Fruit fly (Drosophila melanogaster) whole organism, embryonic: ENCODE data around the gene RfC4.

Experiments
- CG10321 ChIP-seq: fragments of 200-800 bp; sonication (Bioruptor generic); IDR thresholded peaks from 2 replicates; pipeline ENCODE4 v1.3.6; 2022; ENCODE audit warnings: missing biosample characterization, missing genetic modification characterization
- CG12071 ChIP-seq: fragments of 200-800 bp; sonication (Bioruptor generic); optimal IDR thresholded peaks from 3 replicates; lab custom pipeline; 2018; ENCODE audit warnings: missing biosample characterization, mild to moderate bottlenecking, missing genetic modification characterization
- CG12659 ChIP-seq: fragments of 200-800 bp; sonication (Bioruptor generic); optimal IDR thresholded peaks from 3 replicates; lab custom pipeline; 2017; ENCODE audit warnings: mild to moderate bottlenecking, missing biosample characterization, missing genetic modification reagents, missing genetic modification characterization
- CG13123 ChIP-seq: fragments of 200-800 bp; sonication (Bioruptor generic); optimal IDR thresholded peaks from 2 replicates; lab custom pipeline; 2016; ENCODE audit warnings: missing biosample characterization, missing genetic modification characterization
- CG14710 ChIP-seq: fragments of 200-800 bp; sonication (Bioruptor generic); optimal IDR thresholded peaks from 3 replicates; lab custom pipeline; 2019; ENCODE audit warnings: missing biosample characterization, mild to moderate bottlenecking, missing genetic modification characterization, moderate library complexity
- CG15011 ChIP-seq: fragments of 200-800 bp; sonication (Bioruptor generic); optimal IDR thresholded peaks from 3 replicates; lab custom pipeline; 2018; ENCODE audit warnings: missing biosample characterization, mild to moderate bottlenecking, missing genetic modification characterization
- CG15601 ChIP-seq: fragments of 200-800 bp; sonication (Bioruptor generic); optimal IDR thresholded peaks from 3 replicates; lab custom pipeline; 2019; ENCODE audit warnings: missing biosample characterization, mild to moderate bottlenecking, missing genetic modification characterization, moderate library complexity
- CG16863 ChIP-seq: fragments of 200-800 bp; sonication (Bioruptor generic); optimal IDR thresholded peaks from 3 replicates; lab custom pipeline; 2016; ENCODE audit warnings: missing biosample characterization, missing genetic modification characterization
- CG18599 ChIP-seq: fragments of 200-800 bp; sonication (Bioruptor generic); optimal IDR thresholded peaks from 3 replicates; lab custom pipeline; 2017; ENCODE audit warnings: missing biosample characterization, missing genetic modification characterization, mild to moderate bottlenecking, moderate library complexity, missing genetic modification reagents
- CG2199 ChIP-seq: fragments of 200-800 bp; sonication (Bioruptor generic); IDR thresholded peaks from 3 replicates; pipeline ENCODE4 v1.3.6; 2022; ENCODE audit warnings: missing biosample characterization, missing genetic modification characterization
- CG31224 ChIP-seq: fragments of 200-800 bp; sonication (Bioruptor generic); IDR thresholded peaks from 2 replicates; pipeline ENCODE4 v1.3.6; 2022; ENCODE audit warnings: missing biosample characterization, missing genetic modification characterization
- CG31365 ChIP-seq: fragments of 200-800 bp; sonication (Bioruptor generic); optimal IDR thresholded peaks from 2 replicates; lab custom pipeline; 2018; ENCODE audit warnings: missing biosample characterization, mild to moderate bottlenecking, missing genetic modification characterization
- CG4617 ChIP-seq: fragments of 200-800 bp; sonication (Bioruptor generic); optimal IDR thresholded peaks from 3 replicates; lab custom pipeline; 2016; ENCODE audit warnings: missing biosample characterization, missing genetic modification characterization, borderline replicate concordance
- CG6175 ChIP-seq: fragments of 200-800 bp; sonication (Bioruptor generic); IDR thresholded peaks from 3 replicates; pipeline ENCODE4 v1.3.6; 2022; ENCODE audit warnings: missing biosample characterization, missing genetic modification characterization
- CG6791 ChIP-seq: fragments of 200-800 bp; sonication (Bioruptor generic); IDR thresholded peaks from 3 replicates; pipeline ENCODE4 v1.3.6; 2022; ENCODE audit warnings: missing biosample characterization, missing genetic modification characterization; ENCODE audit not compliant: partially characterized antibody
- CG7839 ChIP-seq: fragments of 200-800 bp; sonication (Bioruptor generic); optimal IDR thresholded peaks from 3 replicates; lab custom pipeline; 2018; ENCODE audit warnings: missing biosample characterization, mild to moderate bottlenecking, missing genetic modification characterization, moderate library complexity
- CG8290 ChIP-seq, 3 experiments: fragments of 200-800 bp; sonication (Bioruptor generic); optimal IDR thresholded peaks; 2 replicates each; lab custom pipeline; 2016 to 2019; ENCODE audit warnings: missing biosample characterization in 3 of 3, missing genetic modification characterization in 3 of 3, mild to moderate bottlenecking in 2 of 3, moderate library complexity in 1 of 3
- CG9437 ChIP-seq: fragments of 200-800 bp; sonication (Bioruptor generic); optimal IDR thresholded peaks from 2 replicates; lab custom pipeline; 2018; ENCODE audit warnings: missing biosample characterization, mild to moderate bottlenecking, missing genetic modification characterization
- Dbx ChIP-seq: fragments of 200-800 bp; sonication (Bioruptor generic); IDR thresholded peaks from 3 replicates; pipeline ENCODE4 v1.3.6; 2022; ENCODE audit warnings: missing biosample characterization, missing genetic modification characterization
- Dip2 ChIP-seq: fragments of 200-800 bp; sonication (Bioruptor generic); IDR thresholded peaks from 2 replicates; pipeline ENCODE4 v1.3.6; 2022; ENCODE audit warnings: missing biosample characterization, missing genetic modification characterization
- Dp ChIP-seq: fragments of 200-800 bp; sonication (Bioruptor generic); optimal IDR thresholded peaks from 2 replicates; lab custom pipeline; 2018; ENCODE audit warnings: missing biosample characterization, mild to moderate bottlenecking, missing genetic modification characterization, moderate library complexity
- Eip74EF ChIP-seq, 2 experiments: fragments of 200-800 bp in 1 of 2; fragments of >200 bp in 1 of 2; sonication (Bioruptor generic) in 1 of 2; optimal IDR thresholded peaks; 2 replicates each; lab custom pipeline; 2017 to 2019; ENCODE audit warnings: missing biosample characterization in 2 of 2, missing genetic modification characterization in 2 of 2, mild to moderate bottlenecking in 1 of 2, moderate library complexity in 1 of 2
- Ets97D ChIP-seq: fragments of 200-800 bp; sonication (Bioruptor generic); optimal IDR thresholded peaks from 3 replicates; lab custom pipeline; 2016; ENCODE audit warnings: missing biosample characterization, missing genetic modification characterization
- HLH4C ChIP-seq: fragments of 200-800 bp; sonication (Bioruptor generic); IDR thresholded peaks from 3 replicates; pipeline ENCODE4 v1.3.6; 2022; ENCODE audit warnings: missing biosample characterization, missing genetic modification characterization; ENCODE audit not compliant: partially characterized antibody
- HmgZ ChIP-seq: fragments of 200-800 bp; sonication (Bioruptor generic); optimal IDR thresholded peaks from 2 replicates; lab custom pipeline; 2018; ENCODE audit warnings: missing biosample characterization, mild to moderate bottlenecking, missing genetic modification characterization
- Med ChIP-seq: fragments of 200-800 bp; sonication (Bioruptor generic); peaks from one replicate; lab custom pipeline; 2016; ENCODE audit warnings: missing biosample characterization, missing genetic modification characterization, mild to moderate bottlenecking, inconsistent platforms, moderate library complexity
- Myb ChIP-seq: fragments of 200-800 bp; sonication (Bioruptor generic); optimal IDR thresholded peaks from 2 replicates; lab custom pipeline; 2016; ENCODE audit warnings: missing biosample characterization, missing genetic modification characterization
- Nf-YC ChIP-seq: fragments of 200-800 bp; optimal IDR thresholded peaks from 3 replicates; lab custom pipeline; 2019; ENCODE audit warnings: missing biosample characterization, mild to moderate bottlenecking, missing genetic modification characterization, moderate library complexity
- Sry-β ChIP-seq: fragments of 200-800 bp; sonication (Bioruptor generic); optimal IDR thresholded peaks from 2 replicates; lab custom pipeline; 2018; ENCODE audit warnings: missing biosample characterization, mild to moderate bottlenecking, missing genetic modification characterization, moderate library complexity
- Sry-δ ChIP-seq: fragments of 200-800 bp; sonication (Bioruptor generic); optimal IDR thresholded peaks from 2 replicates; lab custom pipeline; 2016; ENCODE audit warnings: missing biosample characterization, missing genetic modification characterization
- Stat92E ChIP-seq, 3 experiments: fragments of >200 bp in 2 of 3; fragments of 200-800 bp in 1 of 3; sonication (Bioruptor generic) in 1 of 3; optimal IDR thresholded peaks; 2 replicates each; lab custom pipeline; 2017 to 2019; ENCODE audit warnings: missing biosample characterization in 3 of 3, missing genetic modification characterization in 3 of 3, mild to moderate bottlenecking in 1 of 3, moderate library complexity in 1 of 3
- abd-A ChIP-seq: fragments of 200-800 bp; sonication (Bioruptor generic); optimal IDR thresholded peaks from 3 replicates; lab custom pipeline; 2019; ENCODE audit warnings: missing biosample characterization, mild to moderate bottlenecking, missing genetic modification characterization, moderate library complexity
- bbx ChIP-seq: fragments of 200-800 bp; sonication (Bioruptor generic); IDR thresholded peaks from 2 replicates; pipeline ENCODE4 v1.3.6; 2022; ENCODE audit warnings: missing biosample characterization, missing genetic modification characterization; ENCODE audit not compliant: partially characterized antibody
- caup ChIP-seq: fragments of 200-800 bp; sonication (Bioruptor generic); optimal IDR thresholded peaks from 3 replicates; lab custom pipeline; 2017; ENCODE audit warnings: missing biosample characterization, mild to moderate bottlenecking, missing genetic modification characterization, moderate library complexity; ENCODE audit not compliant: severe bottlenecking
- chinmo ChIP-seq: fragments of 200-800 bp; sonication (Bioruptor generic); IDR thresholded peaks from 4 replicates; pipeline ENCODE4 v1.3.6; 2022; ENCODE audit warnings: missing biosample characterization, missing genetic modification characterization; ENCODE audit not compliant: partially characterized antibody
- dati ChIP-seq: fragments of 200-800 bp; sonication (Bioruptor generic); IDR thresholded peaks from 2 replicates; pipeline ENCODE4 v1.3.6; 2022; ENCODE audit warnings: missing biosample characterization, missing genetic modification characterization
- dysf ChIP-seq: fragments of 200-800 bp; sonication (Bioruptor generic); IDR thresholded peaks from 3 replicates; pipeline ENCODE4 v1.3.6; 2022; ENCODE audit warnings: missing biosample characterization, missing genetic modification characterization
- knrl ChIP-seq: fragments of 200-800 bp; sonication (Bioruptor generic); IDR thresholded peaks from 3 replicates; pipeline ENCODE4 v1.3.6; 2022; ENCODE audit warnings: missing biosample characterization, missing genetic modification characterization; ENCODE audit not compliant: partially characterized antibody
- lbe ChIP-seq: fragments of 200-800 bp; sonication (Bioruptor generic); optimal IDR thresholded peaks from 2 replicates; lab custom pipeline; 2016; ENCODE audit warnings: missing biosample characterization, mild to moderate bottlenecking, missing genetic modification characterization
- lola ChIP-seq, 3 experiments: fragments of >200 bp in 2 of 3; fragments of 200-800 bp in 1 of 3; sonication (Bioruptor generic) in 1 of 3; optimal IDR thresholded peaks; 2 replicates each; lab custom pipeline; 2017 to 2019; ENCODE audit warnings: missing biosample characterization in 3 of 3, missing genetic modification characterization in 3 of 3, mild to moderate bottlenecking in 1 of 3, moderate library complexity in 1 of 3
- psq ChIP-seq: fragments of 200-800 bp; sonication (Bioruptor generic); optimal IDR thresholded peaks from 2 replicates; lab custom pipeline; 2017; ENCODE audit warnings: missing biosample characterization, missing genetic modification characterization
- ranshi ChIP-seq: fragments of 200-800 bp; sonication (Bioruptor generic); IDR thresholded peaks from 2 replicates; pipeline ENCODE4 v1.3.6; 2022; ENCODE audit warnings: missing biosample characterization, missing genetic modification characterization
- sens ChIP-seq: fragments of 200-800 bp; sonication (Bioruptor generic); peaks from one replicate; lab custom pipeline; 2016; ENCODE audit warnings: missing biosample characterization, missing genetic modification characterization
- sima ChIP-seq: fragments of 200-800 bp; sonication (Bioruptor generic); optimal IDR thresholded peaks from 2 replicates; lab custom pipeline; 2016; ENCODE audit warnings: missing biosample characterization, missing genetic modification characterization
- sob ChIP-seq: fragments of 200-800 bp; sonication (Bioruptor generic); IDR thresholded peaks from 2 replicates; pipeline ENCODE4 v1.3.6; 2022; ENCODE audit warnings: missing biosample characterization, missing genetic modification characterization
- ssp ChIP-seq: fragments of 200-800 bp; sonication (Bioruptor generic); IDR thresholded peaks from 2 replicates; pipeline ENCODE4 v1.3.6; 2022; ENCODE audit warnings: missing biosample characterization, missing genetic modification characterization
- stwl ChIP-seq: fragments of 200-800 bp; sonication (Bioruptor generic); optimal IDR thresholded peaks from 3 replicates; lab custom pipeline; 2018; ENCODE audit warnings: missing biosample characterization, mild to moderate bottlenecking, missing genetic modification characterization, moderate library complexity
- tap ChIP-seq: fragments of 200-800 bp; optimal IDR thresholded peaks from 3 replicates; lab custom pipeline; 2019; ENCODE audit warnings: missing biosample characterization, mild to moderate bottlenecking, missing genetic modification characterization, moderate library complexity

RfC4 gene

DNA sequence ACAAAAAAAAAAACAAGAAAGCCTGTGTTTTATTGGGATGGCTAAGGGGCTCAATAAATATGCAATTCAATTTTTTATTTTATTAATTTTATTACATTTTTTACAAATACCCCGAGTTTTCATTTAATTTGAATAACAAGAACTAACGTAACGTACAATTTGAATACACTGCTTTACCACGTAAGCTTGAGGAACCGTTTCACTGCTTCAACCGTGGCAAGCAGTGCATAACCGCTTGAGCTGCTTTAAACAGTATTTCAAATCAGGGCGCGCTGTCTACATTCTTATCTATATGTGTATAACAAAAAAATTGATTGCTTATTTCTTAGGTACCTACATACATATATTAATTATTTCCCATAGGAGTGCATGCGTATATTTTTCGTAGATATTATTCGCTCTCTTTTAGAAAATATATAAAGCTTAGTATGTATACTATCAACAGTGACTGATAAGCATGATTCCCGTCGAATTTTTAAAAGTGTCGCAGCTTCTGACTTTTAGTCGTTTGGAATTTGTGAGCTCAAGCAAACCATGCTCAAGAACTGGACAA lies 43.1 kb downstream of the RfC4 start, which contains the start of gene CG14990 (continued):
- TF ChIP-seq tap (tag; lab: Kevin White, UChicago) (peak; percentile 3), chinmo (GFP tag; lab: Robert Waterston, UW) (peak; percentile 74; the same call in 1 of the 4 replicates), Eip74EF (GFP tag; optimal IDR thresholded peaks at IDR 0.05; lab: Kevin White, UChicago) (peak in 1 of 2 experiments; percentile 96), knrl (peak; percentile 63; the same call in 1 of the 3 replicates), stwl (tag; lab: Kevin White, UChicago) (peak; percentile 90), CG12659 (GFP tag; lab: Kevin White, UChicago) (peak; percentile 25), sob (GFP tag; lab: Robert Waterston, UW) (peak; percentile 66; the same call in 1 of the 2 replicates), dysf (no peak), Myb (GFP tag; lab: Kevin White, UChicago) (peak; percentile 95), CG2199 (GFP tag; lab: Robert Waterston, UW) (peak; percentile 90), CG7839 (tag; lab: Kevin White, UChicago) (peak; percentile 19), caup (GFP tag; lab: Kevin White, UChicago) (no peak), Dp (peak; percentile 99), dati (GFP tag; lab: Robert Waterston, UW) (no peak), bbx (GFP tag; lab: Robert Waterston, UW) (0 out of 2 replicates have a peak, but pooled peaks have one; percentile 31), HmgZ (tag; lab: Kevin White, UChicago) (peak; percentile 43), psq (GFP tag; lab: Kevin White, UChicago) (no peak), Dbx (GFP tag; lab: Robert Waterston, UW) (0 out of 3 replicates have a peak, but pooled peaks have one; percentile 38), CG9437 (GFP tag; lab: Kevin White, UChicago) (peak; percentile 100), sens (peak; percentile 75), Stat92E (GFP tag; optimal IDR thresholded peaks at IDR 0.05; lab: Kevin White, UChicago) (peak in 1 of 3 experiments; percentile 53), CG14710 (tag; lab: Kevin White, UChicago) (peak; percentile 2), CG15011 (GFP tag; lab: Kevin White, UChicago) (no peak), Dip2 (no peak), Med (peak; percentile 75), CG16863 (GFP tag; lab: Kevin White, UChicago) (no peak), lola (GFP tag; optimal IDR thresholded peaks at IDR 0.05; lab: Kevin White, UChicago) (peak in 1 of 3 experiments; percentile 5), HLH4C (GFP tag; lab: Robert Waterston, UW) (0 out of 3 replicates have a peak, but pooled peaks have one; percentile 19), Ets97D (GFP tag; lab: Kevin White, UChicago) (peak; percentile 38), CG13123 (no peak), CG8290 (GFP tag; optimal IDR thresholded peaks at IDR 0.05; lab: Kevin White, UChicago) (peak; percentile 46), CG8290 (tag; optimal IDR thresholded peaks at IDR 0.05; lab: Kevin White, UChicago) (peak in 1 of 2 experiments; percentile 56), lbe (no peak), CG18599 (GFP tag; lab: Kevin White, UChicago) (no peak), CG31365 (tag; lab: Kevin White, UChicago) (peak; percentile 99), CG15601 (tag; lab: Kevin White, UChicago) (peak; percentile 23), CG6791 (GFP tag; lab: Robert Waterston, UW) (peak; percentile 34; the same call in 1 of the 3 replicates)
- TF ChIP-seq, all 482 proteins: peak for 52

DNA sequence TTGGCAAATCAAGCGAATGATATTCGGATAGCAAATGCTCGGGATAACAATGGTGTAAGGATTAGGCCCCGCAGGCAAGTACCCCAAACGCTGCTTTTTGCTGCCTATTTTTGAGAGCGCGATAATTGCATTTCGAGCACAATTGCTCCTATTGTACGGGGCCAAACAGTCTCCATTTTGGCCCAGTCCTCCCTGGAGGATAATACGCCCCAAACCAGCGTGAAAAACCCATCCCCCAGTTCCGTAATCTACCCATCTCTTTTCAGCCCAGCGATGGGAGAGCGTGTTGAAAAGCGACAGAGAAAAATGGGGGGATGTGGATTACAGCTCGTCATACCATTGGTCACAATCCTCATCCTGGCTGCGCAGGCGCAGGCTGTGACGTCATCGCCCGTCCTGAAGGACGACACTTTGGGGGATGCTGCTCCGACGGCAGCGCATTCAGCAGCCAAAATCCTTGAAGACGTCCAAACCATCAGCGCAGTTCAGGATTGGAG lies 47.1 kb downstream of the RfC4 start, which contains the start of gene Gad1:
TSS of gene Gad1 (minus strand) at position 51 of the 497 bp plus-strand sequence.
- TF ChIP-seq Sry-β (GFP tag; lab: Kevin White, UChicago): no peak
- TF ChIP-seq sima: no peak
- TF ChIP-seq CG10321: peak; percentile 61
- TF ChIP-seq CG12071: peak; percentile 61
- no peak for TF ChIP-seq Sry-δ (GFP tag; lab: Kevin White, UChicago)
- TF ChIP-seq Nf-YC: peak; percentile 96
- TF ChIP-seq abd-A: peak; percentile 35
- no peak for TF ChIP-seq CG6175
- TF ChIP-seq CG4617 (GFP tag; lab: Kevin White, UChicago): no peak
- TF ChIP-seq ssp (GFP tag; lab: Robert Waterston, UW): no peak
- TF ChIP-seq CG31224 (GFP tag; lab: Robert Waterston, UW): no peak
- no peak for TF ChIP-seq ranshi (GFP tag; lab: Robert Waterston, UW)
